Worm (Caenorhabditis elegans): ENCODE data around the gene hdl-2.

- TF ChIP-seq R02D3.7 (tag; optimal IDR thresholded peaks at IDR 0.05): no peak
- TF ChIP-seq nhr-67 (tag; optimal IDR thresholded peaks at IDR 0.05): no peak
- TF ChIP-seq nhr-237 (tag; optimal IDR thresholded peaks at IDR 0.05): no peak
- TF ChIP-seq snpc-4 (tag; optimal IDR thresholded peaks at IDR 0.05): no peak
- TF ChIP-seq elt-2 (tag; optimal IDR thresholded peaks at IDR 0.05): no peak
- no peak for TF ChIP-seq daf-12 (tag; optimal IDR thresholded peaks at IDR 0.05)
- TF ChIP-seq lsy-12 (tag; optimal IDR thresholded peaks at IDR 0.05): no peak
Observed at ce11 chrIV:8892558-8892957, 18.6 kb downstream of the hdl-2 start, which contains the start of gene C27B7.2.
